Worm (Caenorhabditis elegans): Measurements from ENCODE around the gene F40F8.4.

DNA sequence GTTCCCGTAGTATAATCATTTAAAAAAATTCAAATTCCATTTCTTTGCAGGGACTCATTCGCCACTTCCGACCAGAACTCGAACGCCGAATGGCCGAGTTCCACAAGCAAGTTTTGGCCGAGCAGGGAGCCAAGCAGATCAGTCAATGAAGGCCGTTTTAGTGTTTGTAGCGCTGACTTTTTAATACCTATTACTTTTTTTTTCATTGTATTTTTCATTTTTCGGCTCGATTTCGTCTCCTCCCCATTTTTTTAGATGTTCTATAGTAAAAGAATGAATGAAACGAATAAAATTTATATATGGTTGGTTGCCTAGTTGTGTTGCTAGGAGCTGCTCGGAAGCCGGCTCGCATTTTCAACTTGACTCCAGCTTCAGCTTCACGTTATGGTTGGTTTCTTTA lies 40.2 kb downstream of the F40F8.4 start, which contains the start of gene C09H10.4:
- TF ChIP-seq pbrm-1 (GFP tag; IDR thresholded peaks at IDR 0.05) (no peak), lin-26 (GFP tag; IDR thresholded peaks at IDR 0.05) (no peak), zfh-2 (GFP tag; conservative IDR thresholded peaks at IDR 0.05) (no peak), F55B11.4 (tag; optimal IDR thresholded peaks at IDR 0.05; ENCODE audit: borderline replicate concordance, insufficient read depth) (no peak)
